Worm (Caenorhabditis elegans) whole organism, L4 larva: ENCODE measurements around the gene tag-250.

Experiments
- D1046.2 ChIP-seq: fragments of 200-800 bp; sonication (Bioruptor generic); IDR thresholded peaks from 2 replicates; pipeline ENCODE4 v1.3.6; 2022; ENCODE audit warnings: missing genetic modification characterization, missing compliant biosample characterization
- F37D6.2 ChIP-seq: sonication (generic microtip); optimal IDR thresholded peaks from 2 replicates; lab custom pipeline; 2016; ENCODE audit warnings: mild to moderate bottlenecking, missing genetic modification characterization, missing compliant biosample characterization
- F44E2.7 ChIP-seq: fragments of 200-800 bp; sonication (Bioruptor generic); IDR thresholded peaks from 2 replicates; pipeline ENCODE4 v2.1.2; 2022; ENCODE audit warnings: missing genetic modification characterization, missing compliant biosample characterization
- R02D3.7 ChIP-seq: fragments of 150-350 bp; sonication (generic microtip); optimal IDR thresholded peaks from 3 replicates; lab custom pipeline; 2014; ENCODE audit warnings: missing biosample characterization, missing genetic modification characterization
- Y105C5A.15 ChIP-seq: fragments of 200-800 bp; sonication (Bioruptor generic); IDR thresholded peaks from 2 replicates; pipeline ENCODE4 v1.3.6; 2022; ENCODE audit warnings: missing genetic modification characterization, missing compliant biosample characterization
- aha-1 ChIP-seq: fragments of 150-350 bp; peaks from one replicate; lab custom pipeline; 2014; ENCODE audit warnings: missing biosample characterization, missing genetic modification characterization
- ama-1 ChIP-seq: fragments of 150-350 bp; optimal IDR thresholded peaks from 2 replicates; lab custom pipeline; 2014; ENCODE audit warnings: inconsistent platforms, mixed read lengths
- arid-1 ChIP-seq: fragments of 200-800 bp; sonication (Bioruptor generic); conservative IDR thresholded peaks from 2 replicates; pipeline ENCODE4 v1.3.6; 2022; ENCODE audit warnings: missing genetic modification reagents, missing genetic modification characterization, missing compliant biosample characterization
- ceh-20 ChIP-seq: fragments of 200-800 bp; sonication (Bioruptor generic); IDR thresholded peaks from 2 replicates; pipeline ENCODE4 v1.3.6; 2022; ENCODE audit warnings: missing genetic modification reagents, missing genetic modification characterization, missing compliant biosample characterization
- ceh-62 ChIP-seq: sonication (generic microtip); optimal IDR thresholded peaks from 2 replicates; lab custom pipeline; 2017; ENCODE audit warnings: missing biosample characterization, missing genetic modification characterization
- daf-12 ChIP-seq: fragments of 150-350 bp; optimal IDR thresholded peaks from 2 replicates; lab custom pipeline; 2014; ENCODE audit warnings: missing biosample characterization, missing genetic modification reagents, missing genetic modification characterization
- daf-16 ChIP-seq, 3 experiments: sonication (generic microtip); optimal IDR thresholded peaks; 2 replicates each; lab custom pipeline; 2016 to 2017; ENCODE audit warnings: missing genetic modification characterization in 3 of 3, missing genetic modification reagents in 3 of 3, mild to moderate bottlenecking in 2 of 3, missing compliant biosample characterization in 2 of 3, missing biosample characterization in 1 of 3, moderate library complexity in 1 of 3
- dpl-1 ChIP-seq: fragments of 150-350 bp; optimal IDR thresholded peaks from 2 replicates; lab custom pipeline; 2014; ENCODE audit warnings: missing biosample characterization, missing genetic modification reagents, missing genetic modification characterization
- dve-1 ChIP-seq: sonication (generic microtip); optimal IDR thresholded peaks from 2 replicates; lab custom pipeline; 2017; ENCODE audit warnings: antibody characterized with exemption, mild to moderate bottlenecking, missing genetic modification characterization, missing compliant biosample characterization; ENCODE audit not compliant: insufficient read depth
- hlh-11 ChIP-seq: fragments of 200-800 bp; sonication (Bioruptor generic); optimal IDR thresholded peaks from 2 replicates; lab custom pipeline; 2018; ENCODE audit warnings: mild to moderate bottlenecking, missing genetic modification characterization, missing compliant biosample characterization
- hmg-1.1 ChIP-seq: fragments of 200-800 bp; sonication (Bioruptor generic); IDR thresholded peaks from 2 replicates; pipeline ENCODE4 v1.3.6; 2022; ENCODE audit warnings: missing genetic modification reagents, missing genetic modification characterization, missing compliant biosample characterization
- jun-1 ChIP-seq: fragments of 150-350 bp; optimal IDR thresholded peaks from 2 replicates; lab custom pipeline; 2014; ENCODE audit warnings: missing biosample characterization, missing genetic modification reagents, missing genetic modification characterization
- lsy-2 ChIP-seq, 2 experiments: fragments of 150-350 bp in 1 of 2; sonication (generic microtip) in 1 of 2; optimal IDR thresholded peaks; 2 replicates each; lab custom pipeline; 2014 to 2017; ENCODE audit warnings: missing biosample characterization in 2 of 2, missing genetic modification characterization in 2 of 2
- mdl-1 ChIP-seq, 2 experiments: fragments of 150-350 bp in 1 of 2; sonication (generic microtip) in 1 of 2; optimal IDR thresholded peaks; 2 replicates each; lab custom pipeline; 2014 to 2017; ENCODE audit warnings: missing biosample characterization in 2 of 2, missing genetic modification characterization in 2 of 2
- mep-1 ChIP-seq: fragments of 150-350 bp; sonication (generic microtip); optimal IDR thresholded peaks from 3 replicates; lab custom pipeline; 2014; ENCODE audit warnings: missing biosample characterization, missing genetic modification characterization
- nhr-10 ChIP-seq: fragments of 150-350 bp; optimal IDR thresholded peaks from 2 replicates; lab custom pipeline; 2014; ENCODE audit warnings: missing biosample characterization, missing genetic modification characterization
- nhr-102 ChIP-seq: sonication (generic microtip); optimal IDR thresholded peaks from 2 replicates; lab custom pipeline; 2016; ENCODE audit warnings: mild to moderate bottlenecking, missing genetic modification characterization, moderate library complexity, missing compliant biosample characterization
- nhr-48 ChIP-seq: sonication (generic microtip); optimal IDR thresholded peaks from 2 replicates; lab custom pipeline; 2016; ENCODE audit warnings: mild to moderate bottlenecking, missing genetic modification characterization, missing compliant biosample characterization
- pqm-1 ChIP-seq: sonication (generic microtip); optimal IDR thresholded peaks from 2 replicates; lab custom pipeline; 2017; ENCODE audit warnings: missing biosample characterization, missing genetic modification characterization
- tra-1 ChIP-seq: fragments of 200-800 bp; sonication (Bioruptor generic); IDR thresholded peaks from 2 replicates; pipeline ENCODE4 v1.3.6; 2022; ENCODE audit warnings: missing genetic modification reagents, missing genetic modification characterization, missing compliant biosample characterization
- unc-130 ChIP-seq: sonication (generic microtip); optimal IDR thresholded peaks from 2 replicates; lab custom pipeline; 2016; ENCODE audit warnings: missing genetic modification reagents, missing genetic modification characterization, missing compliant biosample characterization
- unc-62 ChIP-seq, 3 experiments: fragments of 150-350 bp in 1 of 3; sonication (generic microtip); optimal IDR thresholded peaks in 2 of 3; peaks in 1 of 3; 1 replicate in 1 of 3; 2 replicates in 2 of 3; lab custom pipeline; 2014 to 2017; ENCODE audit warnings: missing biosample characterization in 3 of 3, missing genetic modification characterization in 3 of 3, missing genetic modification reagents in 3 of 3, missing genotype in 1 of 3
- zfp-3 ChIP-seq: fragments of 200-800 bp; sonication (Bioruptor generic); conservative IDR thresholded peaks from 2 replicates; pipeline ENCODE4 v1.3.6; 2022; ENCODE audit warnings: missing genetic modification reagents, missing genetic modification characterization, missing compliant biosample characterization
- zip-2 ChIP-seq: fragments of 150-350 bp; optimal IDR thresholded peaks from 2 replicates; lab custom pipeline; 2014; ENCODE audit warnings: missing biosample characterization, missing genetic modification characterization
- ztf-11 ChIP-seq: fragments of 150-350 bp; optimal IDR thresholded peaks from 2 replicates; lab custom pipeline; 2014; ENCODE audit warnings: missing biosample characterization, missing genetic modification characterization
- ztf-7 ChIP-seq: fragments of 150-350 bp; optimal IDR thresholded peaks from 2 replicates; lab custom pipeline; 2014; ENCODE audit warnings: missing biosample characterization, missing genetic modification characterization

tag-250 gene

DNA sequence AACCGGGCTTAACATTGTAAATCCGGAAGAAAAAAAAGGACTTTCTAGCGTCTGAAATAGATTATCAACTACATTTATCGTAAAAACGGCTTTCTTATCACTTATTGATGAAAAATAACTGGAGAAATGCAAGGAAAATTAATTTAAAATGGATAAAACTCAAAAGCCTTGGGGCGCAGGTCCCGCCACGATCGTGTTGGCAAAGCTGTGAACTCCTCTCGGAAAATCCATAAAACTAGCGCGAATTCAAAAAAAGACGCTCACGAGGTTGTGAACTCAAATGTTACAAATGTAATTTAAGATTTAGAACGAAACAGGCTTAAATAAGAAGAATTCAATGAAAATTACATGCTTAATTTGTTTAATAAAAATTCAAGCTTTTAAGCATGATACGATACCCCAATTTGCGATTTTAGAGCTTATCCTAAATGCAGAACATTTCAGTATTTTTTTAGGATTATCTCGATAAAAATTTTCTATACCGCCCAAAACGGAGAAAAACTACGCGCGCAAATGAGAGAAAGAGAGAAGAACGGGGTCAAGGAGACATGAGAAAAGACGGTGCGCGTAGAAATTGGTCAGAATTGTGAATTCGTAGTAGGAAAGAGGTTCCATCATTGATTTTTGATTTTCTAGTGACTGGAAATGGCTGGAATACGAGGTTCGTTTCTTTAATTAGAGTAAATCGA lies 27.5 kb upstream of the tag-250 start, which contains the start of gene C29E4.15 (continued):
- TF ChIP-seq tra-1 (GFP tag; lab: Robert Waterston, UW) (no peak), unc-130 (GFP tag; lab: Kevin White, UChicago) (no peak), hlh-11 (tag; lab: Kevin White, UChicago) (no peak), dve-1 (tag; lab: Kevin White, UChicago) (no peak), dpl-1 (GFP tag; lab: Kevin White, UChicago) (peak; percentile 86), nhr-102 (no peak), daf-12 (tag; lab: Kevin White, UChicago) (no peak), lsy-2 (tag; optimal IDR thresholded peaks at IDR 0.05; lab: Kevin White, UChicago) (peak in 1 of 2 experiments; percentile 76), ama-1 (no peak), ceh-20 (GFP tag; lab: Robert Waterston, UW) (no peak), zfp-3 (no peak), unc-62 (GFP tag; optimal IDR thresholded peaks at IDR 0.05 in 1 of 2; lab: Kevin White, UChicago) (peak in 1 of 2 experiments; percentile 86), unc-62 (tag; optimal IDR thresholded peaks at IDR 0.05; lab: Kevin White, UChicago) (no peak), ztf-7 (tag; lab: Kevin White, UChicago) (no peak)
- TF ChIP-seq, all 104 proteins: peak for 6

DNA sequence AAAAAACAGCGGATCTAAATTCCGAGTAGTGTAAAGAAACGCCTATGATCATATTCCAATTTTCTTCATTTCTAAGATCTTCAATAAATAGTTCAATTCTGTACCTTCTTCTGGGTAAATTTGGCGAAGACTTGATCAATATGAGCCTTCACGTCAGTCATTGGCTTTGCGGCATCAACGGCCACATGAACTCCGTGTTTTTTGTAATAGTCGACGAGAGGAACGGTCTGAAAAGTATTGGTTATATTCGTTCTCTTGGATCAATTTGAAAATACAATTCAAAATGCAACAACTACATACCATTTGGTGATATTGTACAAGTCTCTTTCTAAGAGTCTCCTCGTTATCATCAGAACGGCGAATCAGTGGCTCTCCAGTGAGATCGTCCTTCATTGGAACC lies 25.7 kb upstream of the tag-250 start:
- TF ChIP-seq aha-1: peak; percentile 92
- no peak for TF ChIP-seq zfp-3

DNA sequence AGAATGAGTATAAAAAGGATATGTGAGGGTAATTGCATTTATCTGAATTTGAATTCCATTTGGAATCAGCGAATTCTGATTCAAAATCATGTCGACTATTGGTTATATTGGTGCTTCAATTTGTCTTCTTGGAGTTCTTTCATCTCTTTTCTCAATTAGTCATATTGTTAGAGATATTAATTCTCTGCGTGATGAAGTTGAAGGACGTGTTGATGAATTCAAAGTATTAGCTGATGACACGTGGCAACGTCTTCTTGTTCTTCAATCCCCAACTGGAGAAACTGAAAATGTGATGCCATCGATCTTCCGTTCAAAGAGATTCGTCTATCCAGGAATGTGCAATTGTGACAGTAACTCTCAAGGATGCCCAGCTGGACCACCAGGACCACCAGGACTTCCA lies 24.1 kb upstream of the tag-250 start, which contains the start of gene col-90:
col-90 (plus strand) TSS at position 37 of the 400 bp plus-strand sequence.
- TF ChIP-seq aha-1 (peak; percentile 75), R02D3.7 (tag; lab: Kevin White, UChicago) (no peak), ama-1 (peak; percentile 1), daf-12 (tag; lab: Kevin White, UChicago) (no peak)
- TF ChIP-seq, all 104 proteins: peak for 2

DNA sequence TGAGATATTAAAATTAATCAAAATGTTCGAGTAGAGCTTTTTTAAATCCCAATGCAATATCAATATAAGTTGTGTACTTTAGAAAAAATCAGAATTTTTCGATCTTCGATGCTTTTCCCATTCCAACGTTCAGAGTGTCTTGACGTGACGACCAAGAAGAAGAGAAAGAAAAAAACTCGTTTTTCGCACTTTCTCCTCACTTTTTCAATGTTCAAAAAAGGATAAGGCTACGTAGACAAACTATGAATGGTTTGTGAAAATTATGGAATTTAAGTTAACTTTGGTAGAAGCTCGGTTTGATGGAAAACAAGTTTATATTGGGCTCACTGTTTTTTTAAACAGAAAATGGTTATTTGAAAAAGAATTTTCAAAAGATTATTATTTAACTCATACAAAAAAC lies 23.0 kb upstream of the tag-250 start:
- TF ChIP-seq nhr-48: no peak
- no peak for TF ChIP-seq nhr-102

DNA sequence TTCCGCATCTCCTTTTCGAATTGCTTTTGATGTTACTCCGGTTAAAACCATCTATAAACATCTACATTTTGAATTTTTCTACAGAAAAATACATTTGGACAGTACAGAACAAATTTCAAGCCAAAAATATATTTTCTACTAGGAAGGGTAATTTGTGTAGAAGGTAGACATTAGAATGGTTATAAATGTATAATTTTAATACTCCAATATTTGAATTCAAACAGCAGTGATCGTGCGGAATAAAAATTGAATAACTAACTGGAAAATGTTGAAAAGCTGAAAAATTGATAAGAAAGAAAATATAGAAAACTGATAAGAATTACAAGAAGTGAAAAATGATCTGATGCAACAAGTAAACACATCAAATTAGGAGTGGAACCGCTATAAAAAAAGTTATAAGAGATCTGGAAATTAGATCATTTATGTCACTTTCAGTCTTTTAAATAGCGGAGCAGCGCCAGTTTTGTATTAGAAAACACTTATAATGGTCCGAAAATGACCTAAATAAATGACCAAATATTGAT lies 22.3 kb upstream of the tag-250 start, which contains the start of gene gsto-1:
gsto-1 (minus strand) TSS at position 51 of the 524 bp plus-strand sequence.
- no peak for TF ChIP-seq Y105C5A.15
- TF ChIP-seq ztf-11 (tag; lab: Kevin White, UChicago): no peak
- TF ChIP-seq dve-1 (tag; lab: Kevin White, UChicago): peak; percentile 47
- TF ChIP-seq dpl-1 (GFP tag; lab: Kevin White, UChicago): no peak
- TF ChIP-seq D1046.2 (GFP tag; lab: Robert Waterston, UW): no peak
- TF ChIP-seq zip-2 (tag; lab: Kevin White, UChicago): no peak
- no peak for TF ChIP-seq F37D6.2 (tag; lab: Kevin White, UChicago)
- TF ChIP-seq unc-62 (GFP tag; optimal IDR thresholded peaks at IDR 0.05 in 1 of 2; lab: Kevin White, UChicago): no peak
- no peak for TF ChIP-seq unc-62 (tag; optimal IDR thresholded peaks at IDR 0.05; lab: Kevin White, UChicago)
- no peak for TF ChIP-seq F44E2.7 (GFP tag; lab: Robert Waterston, UW)
- peak; percentile 21 for TF ChIP-seq pqm-1
- no peak for TF ChIP-seq mdl-1 (tag; optimal IDR thresholded peaks at IDR 0.05; lab: Kevin White, UChicago)
- TF ChIP-seq jun-1 (tag; lab: Kevin White, UChicago): no peak
- TF ChIP-seq daf-16 (GFP tag; optimal IDR thresholded peaks at IDR 0.05; lab: Kevin White, UChicago): no peak
- TF ChIP-seq daf-16 (tag; optimal IDR thresholded peaks at IDR 0.05; lab: Kevin White, UChicago): peak; percentile 81
- TF ChIP-seq ztf-7 (tag; lab: Kevin White, UChicago): peak; percentile 89
- no peak for TF ChIP-seq hmg-1.1 (GFP tag; lab: Robert Waterston, UW)
- peak; percentile 40 for TF ChIP-seq mep-1
- TF ChIP-seq arid-1 (GFP tag; lab: Robert Waterston, UW): no peak
- no peak for TF ChIP-seq nhr-10 (tag; lab: Kevin White, UChicago)
- TF ChIP-seq ceh-62 (tag; lab: Kevin White, UChicago): no peak
